Worm (Caenorhabditis elegans) whole organism, mixed stage, embryonic: ENCODE results near the gene Y69E1A.1.
A peak's percentile ranks its signal among the peaks of the same experiment; 100 is the strongest.

Experiments
- M03D4.4 ChIP-seq: sonication (generic microtip); optimal IDR thresholded peaks from 2 replicates; lab custom pipeline; 2017; ENCODE audit warnings: mild to moderate bottlenecking, missing genetic modification characterization, missing compliant biosample characterization
- bed-3 ChIP-seq: fragments of 200-800 bp; sonication (Bioruptor generic); optimal IDR thresholded peaks from 3 replicates; lab custom pipeline; 2018; ENCODE audit warnings: mild to moderate bottlenecking, missing genetic modification characterization, moderate library complexity, missing compliant biosample characterization
- ceh-39 ChIP-seq: fragments of 150-350 bp; optimal IDR thresholded peaks from 2 replicates; lab custom pipeline; 2014; ENCODE audit warnings: missing biosample characterization, missing genetic modification characterization
- ceh-43 ChIP-seq: fragments of 200-800 bp; sonication (Bioruptor generic); optimal IDR thresholded peaks from 2 replicates; lab custom pipeline; 2018; ENCODE audit warnings: mild to moderate bottlenecking, missing genetic modification characterization, moderate library complexity, missing compliant biosample characterization
- ceh-83 ChIP-seq: fragments of 200-800 bp; sonication (Bioruptor generic); optimal IDR thresholded peaks from 2 replicates; lab custom pipeline; 2018; ENCODE audit warnings: mild to moderate bottlenecking, missing genetic modification characterization, missing compliant biosample characterization
- ces-1 ChIP-seq: fragments of 150-350 bp; optimal IDR thresholded peaks from 2 replicates; lab custom pipeline; 2014; ENCODE audit warnings: missing biosample characterization, missing genetic modification reagents, missing genetic modification characterization
- cnd-1 ChIP-seq: fragments of 200-800 bp; sonication (Bioruptor generic); optimal IDR thresholded peaks from 2 replicates; lab custom pipeline; 2018; ENCODE audit warnings: mild to moderate bottlenecking, missing genetic modification characterization, missing compliant biosample characterization
- drap-1 ChIP-seq: fragments of 200-800 bp; sonication (Bioruptor generic); optimal IDR thresholded peaks from 3 replicates; lab custom pipeline; 2018; ENCODE audit warnings: mild to moderate bottlenecking, missing genetic modification characterization, missing compliant biosample characterization
- elt-1 ChIP-seq: sonication (generic microtip); optimal IDR thresholded peaks from 2 replicates; lab custom pipeline; 2017; ENCODE audit warnings: missing genetic modification characterization, mild to moderate bottlenecking, missing compliant biosample characterization, antibody characterized with exemption, moderate library complexity, borderline replicate concordance; ENCODE audit not compliant: insufficient read depth
- elt-3 ChIP-seq: fragments of 150-350 bp; optimal IDR thresholded peaks from 2 replicates; lab custom pipeline; 2014; ENCODE audit warnings: missing biosample characterization, missing genetic modification characterization
- flh-1 ChIP-seq: fragments of 200-800 bp; sonication (Bioruptor generic); optimal IDR thresholded peaks from 2 replicates; lab custom pipeline; 2018; ENCODE audit warnings: mild to moderate bottlenecking, missing genetic modification characterization, moderate library complexity, missing compliant biosample characterization
- ham-2 ChIP-seq: fragments of 200-800 bp; sonication (Bioruptor generic); optimal IDR thresholded peaks from 2 replicates; lab custom pipeline; 2018; ENCODE audit warnings: mild to moderate bottlenecking, missing genetic modification characterization, missing compliant biosample characterization
- hlh-1 ChIP-seq: fragments of 150-350 bp; optimal IDR thresholded peaks from 2 replicates; lab custom pipeline; 2014; ENCODE audit warnings: missing biosample characterization, missing genetic modification reagents, missing genetic modification characterization
- lin-13 ChIP-seq: fragments of 150-350 bp; optimal IDR thresholded peaks from 2 replicates; lab custom pipeline; 2014; ENCODE audit warnings: missing biosample characterization, missing genetic modification characterization
- lin-32 ChIP-seq: fragments of 200-800 bp; sonication (Bioruptor generic); optimal IDR thresholded peaks from 2 replicates; lab custom pipeline; 2018; ENCODE audit warnings: mild to moderate bottlenecking, missing genetic modification characterization, missing compliant biosample characterization
- lsy-2 ChIP-seq: fragments of 150-350 bp; optimal IDR thresholded peaks from 2 replicates; lab custom pipeline; 2014; ENCODE audit warnings: missing biosample characterization, missing genetic modification characterization
- mep-1 ChIP-seq: fragments of 150-350 bp; optimal IDR thresholded peaks from 2 replicates; lab custom pipeline; 2017; ENCODE audit warnings: missing biosample characterization, missing genetic modification reagents, missing genetic modification characterization, inconsistent platforms
- mls-2 ChIP-seq: sonication (generic microtip); optimal IDR thresholded peaks from 2 replicates; lab custom pipeline; 2016; ENCODE audit warnings: mild to moderate bottlenecking, missing genetic modification characterization, moderate library complexity, missing compliant biosample characterization
- nhr-12 ChIP-seq: fragments of 150-350 bp; optimal IDR thresholded peaks from 2 replicates; lab custom pipeline; 2014; ENCODE audit warnings: missing biosample characterization, missing genetic modification characterization
- nhr-2 ChIP-seq: fragments of 150-350 bp; optimal IDR thresholded peaks from 2 replicates; lab custom pipeline; 2014; ENCODE audit warnings: missing biosample characterization, missing genetic modification characterization
- nhr-237 ChIP-seq: fragments of 150-350 bp; optimal IDR thresholded peaks from 2 replicates; lab custom pipeline; 2014; ENCODE audit warnings: missing biosample characterization, missing genetic modification characterization
- nhr-28 ChIP-seq: fragments of 150-350 bp; optimal IDR thresholded peaks from 2 replicates; lab custom pipeline; 2014; ENCODE audit warnings: missing biosample characterization, missing genetic modification characterization
- nhr-76 ChIP-seq: sonication (generic microtip); optimal IDR thresholded peaks from 2 replicates; lab custom pipeline; 2017; ENCODE audit warnings: missing biosample characterization, missing genetic modification characterization
- pha-4 ChIP-seq: fragments of 150-350 bp; optimal IDR thresholded peaks from 2 replicates; lab custom pipeline; 2018; ENCODE audit warnings: missing biosample characterization, missing genetic modification reagents, missing genetic modification characterization
- sem-2 ChIP-seq: fragments of 200-800 bp; sonication (Bioruptor generic); optimal IDR thresholded peaks from 2 replicates; lab custom pipeline; 2018; ENCODE audit warnings: mild to moderate bottlenecking, missing genetic modification characterization, missing compliant biosample characterization
- sptf-1 ChIP-seq: sonication (generic microtip); optimal IDR thresholded peaks from 2 replicates; lab custom pipeline; 2017; ENCODE audit warnings: mild to moderate bottlenecking, missing genetic modification characterization, moderate library complexity, missing compliant biosample characterization
- tbx-8 ChIP-seq: fragments of 200-800 bp; sonication (Bioruptor generic); optimal IDR thresholded peaks from 2 replicates; lab custom pipeline; 2018; ENCODE audit warnings: mild to moderate bottlenecking, missing genetic modification characterization, moderate library complexity, missing compliant biosample characterization
- unc-120 ChIP-seq: sonication (generic microtip); optimal IDR thresholded peaks from 2 replicates; lab custom pipeline; 2017; ENCODE audit warnings: missing genetic modification characterization, missing compliant biosample characterization; ENCODE audit not compliant: poor library complexity, severe bottlenecking
- unc-39 ChIP-seq: fragments of 150-350 bp; optimal IDR thresholded peaks from 2 replicates; lab custom pipeline; 2014; ENCODE audit warnings: missing biosample characterization, missing genetic modification characterization
- unc-62 ChIP-seq: fragments of 150-350 bp; optimal IDR thresholded peaks from 2 replicates; lab custom pipeline; 2014; ENCODE audit warnings: missing biosample characterization, missing genetic modification reagents, missing genetic modification characterization
- zip-8 ChIP-seq: fragments of 150-350 bp; optimal IDR thresholded peaks from 2 replicates; lab custom pipeline; 2014; ENCODE audit warnings: missing biosample characterization, missing genetic modification characterization
- ztf-11 ChIP-seq: fragments of 150-350 bp; optimal IDR thresholded peaks from 2 replicates; lab custom pipeline; 2014; ENCODE audit warnings: missing biosample characterization, missing genetic modification characterization

The Y69E1A.1 gene

ce11 chrIV:10918877-10919560 is 29.7 kb downstream of the Y69E1A.1 start:
- TF ChIP-seq mep-1 (tag; lab: Kevin White, UChicago) (peak; percentile 40), drap-1 (no peak), ceh-39 (peak; percentile 32), mls-2 (tag; lab: Kevin White, UChicago) (peak; percentile 48), ham-2 (GFP tag; lab: Kevin White, UChicago) (no peak), nhr-237 (tag; lab: Kevin White, UChicago) (peak; percentile 20), unc-39 (tag; lab: Kevin White, UChicago) (no peak), unc-62 (GFP tag; lab: Kevin White, UChicago) (peak; percentile 14), pha-4 (tag; lab: Kevin White, UChicago) (peak; percentile 39), ces-1 (GFP tag; lab: Kevin White, UChicago) (peak; percentile 79), sem-2 (no peak), lin-13 (no peak), lsy-2 (tag; lab: Kevin White, UChicago) (peak; percentile 21), elt-1 (peak; percentile 27), unc-120 (tag; lab: Kevin White, UChicago) (peak; percentile 13), hlh-1 (tag; lab: Kevin White, UChicago) (peak; percentile 45), M03D4.4 (peak; percentile 30)

- TF ChIP-seq ceh-83 (GFP tag; lab: Kevin White, UChicago) (no peak), hlh-1 (tag; lab: Kevin White, UChicago) (no peak), ceh-43 (GFP tag; lab: Kevin White, UChicago) (no peak), flh-1 (GFP tag; lab: Kevin White, UChicago) (no peak), ham-2 (GFP tag; lab: Kevin White, UChicago) (no peak), ztf-11 (tag; lab: Kevin White, UChicago) (no peak), mls-2 (tag; lab: Kevin White, UChicago) (no peak), nhr-2 (no peak), sptf-1 (tag; lab: Kevin White, UChicago) (no peak), mep-1 (tag; lab: Kevin White, UChicago) (no peak), nhr-12 (tag; lab: Kevin White, UChicago) (no peak), elt-1 (no peak), ceh-39 (no peak), tbx-8 (no peak), M03D4.4 (no peak), nhr-76 (tag; lab: Kevin White, UChicago) (no peak)
Measured at ce11 chrIV:10916134-10916533, 32.6 kb downstream of the Y69E1A.1 start.

- TF ChIP-seq lin-32 (GFP tag; lab: Kevin White, UChicago) (no peak), bed-3 (no peak), lsy-2 (tag; lab: Kevin White, UChicago) (no peak), mep-1 (tag; lab: Kevin White, UChicago) (no peak), ham-2 (GFP tag; lab: Kevin White, UChicago) (no peak), sptf-1 (tag; lab: Kevin White, UChicago) (no peak), ceh-39 (no peak), nhr-76 (tag; lab: Kevin White, UChicago) (no peak), unc-120 (tag; lab: Kevin White, UChicago) (no peak), zip-8 (no peak), flh-1 (GFP tag; lab: Kevin White, UChicago) (no peak), lin-13 (no peak)
- TF ChIP-seq, all 35 proteins: peak for 0
Measured at ce11 chrIV:10915388-10915787, 33.3 kb downstream of the Y69E1A.1 start, which contains the start of gene ZK593.3. Gene ZK593.3, plus strand, starts transcription at chrIV:10915688.

ce11 chrIV:10913081-10913480 is 35.6 kb downstream of the Y69E1A.1 start, which contains the start of gene ZK593.2:
Gene ZK593.2, plus strand, starts transcription at chrIV:10913381.
- no peak for TF ChIP-seq ceh-83 (GFP tag; lab: Kevin White, UChicago)
- no peak for TF ChIP-seq nhr-28 (tag; lab: Kevin White, UChicago)
- TF ChIP-seq nhr-237 (tag; lab: Kevin White, UChicago) = no peak
- TF ChIP-seq tbx-8 = no peak
- TF ChIP-seq lin-13 = no peak
- TF ChIP-seq drap-1 = no peak
- no peak for TF ChIP-seq lin-32 (GFP tag; lab: Kevin White, UChicago)
- no peak for TF ChIP-seq nhr-12 (tag; lab: Kevin White, UChicago)
- no peak for TF ChIP-seq unc-120 (tag; lab: Kevin White, UChicago)
- no peak for TF ChIP-seq mep-1 (tag; lab: Kevin White, UChicago)
- TF ChIP-seq ham-2 (GFP tag; lab: Kevin White, UChicago) = no peak
- no peak for TF ChIP-seq ztf-11 (tag; lab: Kevin White, UChicago)
- no peak for TF ChIP-seq sem-2
- TF ChIP-seq elt-3 (tag; lab: Kevin White, UChicago) = no peak
- TF ChIP-seq ceh-39 = no peak
- TF ChIP-seq cnd-1 (tag; lab: Kevin White, UChicago) = no peak
- TF ChIP-seq ces-1 (GFP tag; lab: Kevin White, UChicago) = no peak
- TF ChIP-seq elt-1 = no peak
- TF ChIP-seq hlh-1 (tag; lab: Kevin White, UChicago) = no peak
